Worm (Caenorhabditis elegans): ENCODE data around the gene M01B2.13.

- TF ChIP-seq zfh-2 (GFP tag; conservative IDR thresholded peaks at IDR 0.05) = no peak
- TF ChIP-seq him-1 (tag; optimal IDR thresholded peaks at IDR 0.05) = no peak
- no peak for TF ChIP-seq snpc-4 (GFP tag; optimal IDR thresholded peaks at IDR 0.05)
- TF ChIP-seq snpc-4 (tag; optimal IDR thresholded peaks at IDR 0.05) = no peak
- TF ChIP-seq nfya-1 (tag; optimal IDR thresholded peaks at IDR 0.05; ENCODE audit: borderline replicate concordance, insufficient read depth) = no peak
- no peak for TF ChIP-seq sea-2 (GFP tag; IDR thresholded peaks at IDR 0.05)
- TF ChIP-seq hrde-1 (tag; optimal IDR thresholded peaks at IDR 0.05; ENCODE audit: borderline replicate concordance) = no peak
- no peak for TF ChIP-seq lsy-27 (tag; optimal IDR thresholded peaks at IDR 0.05; ENCODE audit: borderline replicate concordance, insufficient read depth)
- no peak for TF ChIP-seq lin-54 (GFP tag; optimal IDR thresholded peaks at IDR 0.05)
- no peak for TF ChIP-seq ztf-18 (tag; optimal IDR thresholded peaks at IDR 0.05)
Measured at ce11 chrV:15235661-15236060, 30.1 kb downstream of the M01B2.13 start, which contains the start of gene nhr-164.
